Worm (Caenorhabditis elegans) whole organism, young adult: ENCODE results near the gene rpn-7.

ENCODE experiments used
- C17E4.6 ChIP-seq: fragments of 200-800 bp; sonication (Bioruptor generic); IDR thresholded peaks from 2 replicates; pipeline ENCODE4 v1.3.6; 2022; ENCODE audit warnings: missing genetic modification reagents, missing genetic modification characterization, missing compliant biosample characterization
- F10E7.11 ChIP-seq: sonication (generic microtip); optimal IDR thresholded peaks from 2 replicates; lab custom pipeline; 2017; ENCODE audit warnings: mild to moderate bottlenecking, missing genetic modification characterization, moderate library complexity, missing compliant biosample characterization
- F37B4.10 ChIP-seq: fragments of 200-800 bp; sonication (Bioruptor generic); IDR thresholded peaks from 2 replicates; pipeline ENCODE4 v1.3.6; 2022; ENCODE audit warnings: missing genetic modification characterization, missing compliant biosample characterization
- F55B11.4 ChIP-seq: sonication (generic microtip); optimal IDR thresholded peaks from 2 replicates; lab custom pipeline; 2016; ENCODE audit warnings: missing compliant biosample characterization, missing genetic modification characterization, borderline replicate concordance; ENCODE audit not compliant: insufficient read depth
- ama-1 ChIP-seq, 3 experiments: fragments of 150-350 bp in 1 of 3; sonication (generic microtip) in 2 of 3; optimal IDR thresholded peaks; 2 replicates each; lab custom pipeline; 2014 to 2018; ENCODE audit warnings: missing biosample characterization in 2 of 3, missing genetic modification characterization in 2 of 3, missing genetic modification reagents in 2 of 3
- aptf-3 ChIP-seq: fragments of 200-800 bp; sonication (Bioruptor generic); IDR thresholded peaks from 2 replicates; pipeline ENCODE4 v1.3.6; 2022; ENCODE audit warnings: missing genetic modification characterization, missing compliant biosample characterization
- atf-7 ChIP-seq: sonication (generic microtip); optimal IDR thresholded peaks from 2 replicates; lab custom pipeline; 2017; ENCODE audit warnings: mild to moderate bottlenecking, missing genetic modification characterization, missing compliant biosample characterization
- athp-1 ChIP-seq: sonication (generic microtip); optimal IDR thresholded peaks from 2 replicates; lab custom pipeline; 2017; ENCODE audit warnings: mild to moderate bottlenecking, missing genetic modification characterization, missing compliant biosample characterization
- attf-3 ChIP-seq: fragments of 200-800 bp; sonication (Bioruptor generic); conservative IDR thresholded peaks from 2 replicates; pipeline ENCODE4 v1.3.6; 2022; ENCODE audit warnings: missing genetic modification reagents, missing genetic modification characterization, missing compliant biosample characterization
- attf-5 ChIP-seq: fragments of 200-800 bp; sonication (Bioruptor generic); optimal IDR thresholded peaks from 2 replicates; lab custom pipeline; 2018; ENCODE audit warnings: mild to moderate bottlenecking, missing genetic modification characterization, missing compliant biosample characterization
- attf-6 ChIP-seq: fragments of 200-800 bp; sonication (Bioruptor generic); IDR thresholded peaks from 2 replicates; pipeline ENCODE4 v1.3.6; 2022; ENCODE audit warnings: missing genetic modification reagents, missing genetic modification characterization, missing compliant biosample characterization
- ccch-3 ChIP-seq: fragments of 200-800 bp; sonication (Bioruptor generic); optimal IDR thresholded peaks from 2 replicates; lab custom pipeline; 2018; ENCODE audit warnings: mild to moderate bottlenecking, missing genetic modification characterization, missing compliant biosample characterization
- ceh-27 ChIP-seq: fragments of 200-800 bp; sonication (Bioruptor generic); optimal IDR thresholded peaks from 2 replicates; lab custom pipeline; 2018; ENCODE audit warnings: mild to moderate bottlenecking, missing genetic modification characterization, moderate library complexity, missing compliant biosample characterization
- ceh-91 ChIP-seq: fragments of 200-800 bp; sonication (Bioruptor generic); IDR thresholded peaks from 2 replicates; pipeline ENCODE4 v1.3.6; 2022; ENCODE audit warnings: missing genetic modification reagents, missing genetic modification characterization, missing compliant biosample characterization
- die-1 ChIP-seq: sonication (generic microtip); optimal IDR thresholded peaks from 2 replicates; lab custom pipeline; 2016; ENCODE audit warnings: missing genotype, mild to moderate bottlenecking, missing genetic modification characterization, missing compliant biosample characterization
- dox-1 ChIP-seq: fragments of 200-800 bp; sonication (Bioruptor generic); IDR thresholded peaks from 2 replicates; pipeline ENCODE4 v1.3.6; 2022; ENCODE audit warnings: missing genetic modification reagents, missing genetic modification characterization, missing compliant biosample characterization
- dpl-1 ChIP-seq: fragments of 150-350 bp; optimal IDR thresholded peaks from 2 replicates; lab custom pipeline; 2014; ENCODE audit warnings: missing biosample characterization, missing genetic modification reagents, missing genetic modification characterization
- ets-4 ChIP-seq: fragments of 200-800 bp; sonication (Bioruptor generic); optimal IDR thresholded peaks from 2 replicates; lab custom pipeline; 2018; ENCODE audit warnings: mild to moderate bottlenecking, missing genetic modification characterization, missing compliant biosample characterization
- fkh-3 ChIP-seq: sonication (generic microtip); optimal IDR thresholded peaks from 2 replicates; lab custom pipeline; 2016; ENCODE audit warnings: mild to moderate bottlenecking, missing genetic modification characterization, missing compliant biosample characterization
- hlh-12 ChIP-seq: sonication (generic microtip); optimal IDR thresholded peaks from 2 replicates; lab custom pipeline; 2016; ENCODE audit warnings: missing genetic modification characterization, missing compliant biosample characterization
- hmg-1.2 ChIP-seq: fragments of 200-800 bp; sonication (Bioruptor generic); IDR thresholded peaks from 2 replicates; pipeline ENCODE4 v1.3.6; 2022; ENCODE audit warnings: missing genetic modification reagents, missing genetic modification characterization, missing compliant biosample characterization
- lir-1 ChIP-seq: fragments of 200-800 bp; sonication (Bioruptor generic); conservative IDR thresholded peaks from 2 replicates; pipeline ENCODE4 v1.3.6; 2022; ENCODE audit warnings: missing genetic modification reagents, missing genetic modification characterization, missing compliant biosample characterization
- lsl-1 ChIP-seq: fragments of 200-800 bp; sonication (Bioruptor generic); optimal IDR thresholded peaks from 2 replicates; lab custom pipeline; 2018; ENCODE audit warnings: mild to moderate bottlenecking, missing genetic modification characterization, moderate library complexity, missing compliant biosample characterization
- lsy-27 ChIP-seq: sonication (generic microtip); optimal IDR thresholded peaks from 2 replicates; lab custom pipeline; 2017; ENCODE audit warnings: missing genetic modification characterization, mild to moderate bottlenecking, missing compliant biosample characterization, antibody characterized with exemption, missing genotype, borderline replicate concordance; ENCODE audit not compliant: insufficient read depth
- madf-10 ChIP-seq: sonication (generic microtip); optimal IDR thresholded peaks from 2 replicates; lab custom pipeline; 2016; ENCODE audit warnings: mild to moderate bottlenecking, missing genetic modification characterization, missing compliant biosample characterization
- madf-6 ChIP-seq: fragments of 200-800 bp; sonication (Bioruptor generic); IDR thresholded peaks from 2 replicates; pipeline ENCODE4 v1.3.6; 2022; ENCODE audit warnings: missing genetic modification reagents, missing genetic modification characterization, missing compliant biosample characterization
- madf-8 ChIP-seq: fragments of 200-800 bp; sonication (Bioruptor generic); conservative IDR thresholded peaks from 2 replicates; pipeline ENCODE4 v1.3.6; 2022; ENCODE audit warnings: missing genetic modification reagents, missing genetic modification characterization, missing compliant biosample characterization
- mcd-1 ChIP-seq: fragments of 200-800 bp; sonication (Bioruptor generic); IDR thresholded peaks from 2 replicates; pipeline ENCODE4 v1.3.6; 2022; ENCODE audit warnings: missing genetic modification reagents, missing genetic modification characterization, missing compliant biosample characterization
- nfya-2 ChIP-seq: fragments of 200-800 bp; sonication (Bioruptor generic); IDR thresholded peaks from 2 replicates; pipeline ENCODE4 v1.3.6; 2022; ENCODE audit warnings: missing genetic modification reagents, missing genetic modification characterization, missing compliant biosample characterization
- nhr-80 ChIP-seq: sonication (generic microtip); optimal IDR thresholded peaks from 2 replicates; lab custom pipeline; 2016; ENCODE audit warnings: missing genetic modification characterization, missing compliant biosample characterization
- nhr-90 ChIP-seq: sonication (generic microtip); optimal IDR thresholded peaks from 2 replicates; lab custom pipeline; 2016; ENCODE audit warnings: missing genotype, mild to moderate bottlenecking, missing genetic modification characterization, missing compliant biosample characterization
- pbrm-1 ChIP-seq: fragments of 200-800 bp; sonication (Bioruptor generic); IDR thresholded peaks from 2 replicates; pipeline ENCODE4 v1.3.6; 2022; ENCODE audit warnings: missing genetic modification reagents, missing genetic modification characterization, missing compliant biosample characterization
- rcor-1 ChIP-seq: fragments of 200-800 bp; sonication (Bioruptor generic); IDR thresholded peaks from 2 replicates; pipeline ENCODE4 v1.3.6; 2022; ENCODE audit warnings: missing genetic modification reagents, missing genetic modification characterization, missing compliant biosample characterization
- rec-8 ChIP-seq, 2 experiments: sonication (generic microtip); optimal IDR thresholded peaks; 2 replicates each; lab custom pipeline; 2016; ENCODE audit warnings: mild to moderate bottlenecking in 2 of 2, missing genetic modification characterization in 2 of 2, missing genetic modification reagents in 2 of 2, missing genotype in 2 of 2, missing biosample characterization in 1 of 2, missing compliant biosample characterization in 1 of 2, moderate library complexity in 1 of 2
- snpc-4 ChIP-seq, 5 experiments: fragments of 150-350 bp in 1 of 5; sonication (generic microtip) in 4 of 5; optimal IDR thresholded peaks; 2 replicates each; lab custom pipeline; 2014 to 2018; ENCODE audit warnings: missing genetic modification characterization in 5 of 5, missing biosample characterization in 3 of 5, antibody characterized with exemption in 2 of 5, mild to moderate bottlenecking in 2 of 5, missing compliant biosample characterization in 2 of 5, missing genotype in 2 of 5, moderate library complexity in 2 of 5, missing genetic modification reagents in 1 of 5
- unc-62 ChIP-seq: fragments of 150-350 bp; optimal IDR thresholded peaks from 2 replicates; lab custom pipeline; 2014; ENCODE audit warnings: missing biosample characterization, missing genetic modification reagents, missing genetic modification characterization
- ztf-18 ChIP-seq: sonication (generic microtip); optimal IDR thresholded peaks from 2 replicates; lab custom pipeline; 2016; ENCODE audit warnings: missing genotype, mild to moderate bottlenecking, missing genetic modification characterization, missing compliant biosample characterization
- ztf-3 ChIP-seq: fragments of 200-800 bp; sonication (Bioruptor generic); optimal IDR thresholded peaks from 2 replicates; lab custom pipeline; 2018; ENCODE audit warnings: mild to moderate bottlenecking, missing genetic modification characterization, missing compliant biosample characterization

The rpn-7 gene

ce11 chrIV:9321039-9321851, 4.8 kb downstream of the rpn-7 start, which contains the start of the genes F49C12.12 and vha-17 (continued):
- no peak for TF ChIP-seq unc-62 (GFP tag; lab: Kevin White, UChicago)
- peak; percentile 49; the same call in 1 of the 2 replicates for TF ChIP-seq dox-1 (GFP tag; lab: Robert Waterston, UW)
- no peak for TF ChIP-seq hlh-12 (tag; lab: Kevin White, UChicago)
- TF ChIP-seq F55B11.4 = no peak
- TF ChIP-seq nhr-80 (tag; lab: Kevin White, UChicago) = peak; percentile 82
- no peak for TF ChIP-seq nhr-90 (tag; lab: Kevin White, UChicago)
- no peak for TF ChIP-seq ccch-3 (GFP tag; lab: Kevin White, UChicago)
- TF ChIP-seq snpc-4 (GFP tag; optimal IDR thresholded peaks at IDR 0.05; lab: Kevin White, UChicago) = no peak
- no peak for TF ChIP-seq snpc-4 (tag; optimal IDR thresholded peaks at IDR 0.05; lab: Kevin White, UChicago)
- TF ChIP-seq ztf-18 (tag; lab: Kevin White, UChicago) = peak; percentile 13
- TF ChIP-seq pbrm-1 (GFP tag; lab: Robert Waterston, UW) = no peak
- no peak for TF ChIP-seq C17E4.6 (GFP tag; lab: Robert Waterston, UW)
- no peak for TF ChIP-seq F37B4.10 (GFP tag; lab: Robert Waterston, UW)
- TF ChIP-seq attf-6 (GFP tag; lab: Robert Waterston, UW) = no peak
- no peak for TF ChIP-seq athp-1 (tag; lab: Kevin White, UChicago)
- no peak for TF ChIP-seq ceh-27
- TF ChIP-seq madf-6 (GFP tag; lab: Robert Waterston, UW) = no peak
- TF ChIP-seq ets-4 = no peak
- TF ChIP-seq aptf-3 (GFP tag; lab: Robert Waterston, UW) = no peak
- no peak for TF ChIP-seq ztf-3 (GFP tag; lab: Kevin White, UChicago)
- no peak for TF ChIP-seq atf-7 (tag; lab: Kevin White, UChicago)
- no peak for TF ChIP-seq lir-1
- TF ChIP-seq madf-10 (tag; lab: Kevin White, UChicago) = peak; percentile 8
- TF ChIP-seq attf-3 = no peak
- no peak for TF ChIP-seq die-1 (tag; lab: Kevin White, UChicago)
- no peak for TF ChIP-seq ceh-91 (GFP tag; lab: Robert Waterston, UW)
- TF ChIP-seq ama-1 (optimal IDR thresholded peaks at IDR 0.05; lab: Kevin White, UChicago) = no peak
- no peak for TF ChIP-seq ama-1 (GFP tag; optimal IDR thresholded peaks at IDR 0.05; lab: Kevin White, UChicago)
- no peak for TF ChIP-seq hmg-1.2
- TF ChIP-seq rec-8 (tag; optimal IDR thresholded peaks at IDR 0.05; lab: Kevin White, UChicago) = no peak
- TF ChIP-seq F10E7.11 (tag; lab: Kevin White, UChicago) = no peak
- no peak for TF ChIP-seq lsy-27
- 0 out of 2 replicates have a peak, but pooled peaks have one; percentile 32 for TF ChIP-seq mcd-1 (GFP tag; lab: Robert Waterston, UW)
- TF ChIP-seq dpl-1 (GFP tag; lab: Kevin White, UChicago) = no peak
- TF ChIP-seq attf-5 (GFP tag; lab: Kevin White, UChicago) = peak; percentile 82
- no peak for TF ChIP-seq madf-8 (GFP tag; lab: Robert Waterston, UW)
- TF ChIP-seq fkh-3 (tag; lab: Kevin White, UChicago) = no peak
- TF ChIP-seq nfya-2 (GFP tag; lab: Robert Waterston, UW) = no peak
- TF ChIP-seq lsl-1 (GFP tag; lab: Kevin White, UChicago) = peak; percentile 0
- no peak for TF ChIP-seq rcor-1 (GFP tag; lab: Robert Waterston, UW)
